Fruit fly (Drosophila melanogaster): ENCODE data around the gene CG2924.
A peak's percentile ranks its signal among the peaks of the same experiment; 100 is the strongest.

Gene CG2924

DNA sequence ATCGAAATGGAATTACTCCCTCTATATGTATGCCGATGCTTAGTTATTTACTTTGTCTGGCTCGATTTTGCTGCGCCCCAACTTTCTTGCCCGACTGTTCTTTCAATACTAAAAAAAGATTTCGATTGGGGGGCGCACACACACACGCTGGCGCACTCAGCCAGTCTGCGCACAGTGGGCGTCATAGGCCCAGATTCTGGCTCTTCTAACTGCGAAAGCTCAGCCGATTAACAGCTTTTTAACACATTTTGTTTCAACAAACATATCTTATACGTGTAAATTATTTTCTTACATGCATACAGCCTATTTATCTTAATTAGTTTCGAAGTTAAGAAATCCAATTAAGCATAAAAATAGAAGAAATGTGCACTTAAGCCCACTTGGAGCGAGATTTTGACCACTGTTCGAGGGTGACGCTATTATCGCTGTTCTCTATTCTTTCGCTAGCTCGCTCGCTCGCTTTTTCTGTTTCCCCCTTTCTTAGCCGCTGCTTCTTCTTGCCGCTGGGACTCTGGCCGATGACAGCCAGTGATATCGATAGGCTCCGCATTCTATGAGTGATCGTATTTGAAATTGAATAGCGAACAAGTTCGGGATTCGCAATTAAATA is 48.3 kb downstream of the CG2924 start, which contains the start of gene Vinc (continued):
- peak; percentile 91 for TF ChIP-seq nmo (GFP tag; optimal IDR thresholded peaks at IDR 0.05)
- TF ChIP-seq CG7963 (GFP tag; IDR thresholded peaks at IDR 0.05; ENCODE audit: partially characterized antibody): 0 out of 3 replicates have a peak, but pooled peaks have one; percentile 7
- TF ChIP-seq CG12071 (GFP tag; optimal IDR thresholded peaks at IDR 0.05): peak; percentile 78
- TF ChIP-seq CG11696 (GFP tag; IDR thresholded peaks at IDR 0.05): 0 out of 2 replicates have a peak, but pooled peaks have one; percentile 16
- TF ChIP-seq CG4328 (GFP tag; optimal IDR thresholded peaks at IDR 0.05): peak; percentile 92
- no peak for TF ChIP-seq bigmax (GFP tag; optimal IDR thresholded peaks at IDR 0.05)
- TF ChIP-seq her (GFP tag; optimal IDR thresholded peaks at IDR 0.05): peak; percentile 80
- peak; percentile 49 for TF ChIP-seq CG13123 (GFP tag; optimal IDR thresholded peaks at IDR 0.05)
- no peak for TF ChIP-seq CG1024 (GFP tag; IDR thresholded peaks at IDR 0.05)
- no peak for TF ChIP-seq pfk (GFP tag; optimal IDR thresholded peaks at IDR 0.05)
- TF ChIP-seq H2.0 (GFP tag; IDR thresholded peaks at IDR 0.05): peak; percentile 62
- peak; percentile 83 for TF ChIP-seq CG3847 (GFP tag; IDR thresholded peaks at IDR 0.05)
- peak; percentile 83 for TF ChIP-seq shn (GFP tag; optimal IDR thresholded peaks at IDR 0.05)
- TF ChIP-seq CG1529 (GFP tag; optimal IDR thresholded peaks at IDR 0.05): peak; percentile 53
- peak; percentile 47 for TF ChIP-seq bab2 (GFP tag; optimal IDR thresholded peaks at IDR 0.05)
- peak; percentile 68 for TF ChIP-seq CG30020 (tag; optimal IDR thresholded peaks at IDR 0.05)
- peak; percentile 62 for TF ChIP-seq btn (GFP tag; optimal IDR thresholded peaks at IDR 0.05)
- peak; percentile 54 for TF ChIP-seq CG10366 (GFP tag; IDR thresholded peaks at IDR 0.05)
- TF ChIP-seq Xbp1 (GFP tag; optimal IDR thresholded peaks at IDR 0.05): peak; percentile 71
- no peak for TF ChIP-seq hb (GFP tag; IDR thresholded peaks at IDR 0.05; ENCODE audit: partially characterized antibody)
- TF ChIP-seq CG5180 (GFP tag; optimal IDR thresholded peaks at IDR 0.05): peak; percentile 80
- TF ChIP-seq Med (GFP tag): peak; percentile 98
- TF ChIP-seq HmgZ (tag; optimal IDR thresholded peaks at IDR 0.05): peak; percentile 88
- TF ChIP-seq CHES-1-like (GFP tag; optimal IDR thresholded peaks at IDR 0.05): peak; percentile 58
- peak; percentile 87 for TF ChIP-seq CG11456 (GFP tag; IDR thresholded peaks at IDR 0.05)
- peak; percentile 84 for TF ChIP-seq Taf1 (GFP tag; IDR thresholded peaks at IDR 0.05)
- TF ChIP-seq Dfd (GFP tag; optimal IDR thresholded peaks at IDR 0.05): no peak
- TF ChIP-seq HLHmδ (GFP tag; optimal IDR thresholded peaks at IDR 0.05): no peak
- peak; percentile 62 for TF ChIP-seq CG10959 (GFP tag; IDR thresholded peaks at IDR 0.05)
- TF ChIP-seq ssp (GFP tag; IDR thresholded peaks at IDR 0.05): peak; percentile 62
- TF ChIP-seq Drgx (GFP tag; IDR thresholded peaks at IDR 0.05): peak; percentile 93
- TF ChIP-seq prd (optimal IDR thresholded peaks at IDR 0.05): no peak
- peak; percentile 79 for TF ChIP-seq prd (GFP tag; IDR thresholded peaks at IDR 0.05)
- TF ChIP-seq org-1 (GFP tag; optimal IDR thresholded peaks at IDR 0.05): peak; percentile 53
- TF ChIP-seq CG5245 (GFP tag; optimal IDR thresholded peaks at IDR 0.05): peak; percentile 67
- TF ChIP-seq CG16815 (GFP tag; optimal IDR thresholded peaks at IDR 0.05): peak; percentile 65
- peak; percentile 77 for TF ChIP-seq CG4820 (GFP tag; optimal IDR thresholded peaks at IDR 0.05)
- peak; percentile 60 for TF ChIP-seq gcm2 (GFP tag; optimal IDR thresholded peaks at IDR 0.05)
- TF ChIP-seq yki (optimal IDR thresholded peaks at IDR 0.05): no peak
- peak; percentile 62 for TF ChIP-seq Hr3 (GFP tag; optimal IDR thresholded peaks at IDR 0.05)
- TF ChIP-seq CG10431 (GFP tag; optimal IDR thresholded peaks at IDR 0.05): no peak
- peak; percentile 64; the same call in 1 of the 2 replicates for TF ChIP-seq MBD-R2 (GFP tag; IDR thresholded peaks at IDR 0.05)
- peak; percentile 78 for TF ChIP-seq CG18764 (GFP tag; optimal IDR thresholded peaks at IDR 0.05)
- no peak for TF ChIP-seq ham (GFP tag; IDR thresholded peaks at IDR 0.05)
- TF ChIP-seq sima (GFP tag; optimal IDR thresholded peaks at IDR 0.05): peak; percentile 3
- TF ChIP-seq Side (GFP tag; optimal IDR thresholded peaks at IDR 0.05): peak; percentile 88
- TF ChIP-seq salm (tag; optimal IDR thresholded peaks at IDR 0.05): peak; percentile 48
- TF ChIP-seq Gsc (GFP tag; IDR thresholded peaks at IDR 0.05): 0 out of 2 replicates have a peak, but pooled peaks have one; percentile 38
- TF ChIP-seq CG9817 (tag; optimal IDR thresholded peaks at IDR 0.05): peak; percentile 78
- peak; percentile 49 for TF ChIP-seq CG8388 (GFP tag; optimal IDR thresholded peaks at IDR 0.05)
- TF ChIP-seq Lhr (GFP tag; optimal IDR thresholded peaks at IDR 0.05): peak; percentile 15

Measured in whole organism, embryonic.